Fruit fly (Drosophila melanogaster): ENCODE data around the gene CG10948.

DNA sequence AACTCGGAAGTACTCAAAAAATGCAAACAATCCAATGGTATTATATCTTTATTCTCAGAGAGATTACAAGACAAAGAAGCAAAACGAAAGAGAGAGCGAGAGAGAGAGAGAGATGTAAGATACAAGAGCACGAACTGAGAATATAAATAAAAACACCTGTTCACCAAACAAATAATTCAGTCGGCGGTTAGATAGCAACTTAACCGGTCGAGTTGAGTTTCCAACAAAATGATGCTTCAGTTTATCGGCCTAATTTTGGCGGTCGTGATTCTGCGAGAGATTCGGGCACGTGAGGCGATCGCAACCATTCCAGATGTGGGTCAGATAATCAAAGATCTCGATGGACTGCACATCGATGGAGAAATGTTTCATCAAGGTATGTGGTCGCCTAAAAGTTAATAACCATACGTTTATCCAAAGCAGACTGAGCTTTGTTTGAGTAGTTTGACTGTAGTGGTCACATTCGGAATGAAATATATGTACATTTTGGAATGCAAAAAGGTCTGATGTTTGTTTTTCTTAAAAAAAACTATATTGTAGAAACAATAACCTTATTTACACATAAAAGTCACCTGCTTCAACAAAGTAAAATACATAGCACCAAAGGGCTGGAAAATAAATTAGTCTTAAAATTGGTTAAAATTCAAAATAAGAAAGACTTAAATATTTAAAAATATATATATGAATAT lies 42.7 kb upstream of the CG10948 start, which contains the start of gene CG14118:
- TF ChIP-seq pan (optimal IDR thresholded peaks at IDR 0.05), result no peak
- no peak for TF ChIP-seq Dll (optimal IDR thresholded peaks at IDR 0.05)
